Worm (Caenorhabditis elegans): ENCODE results near the gene lmtr-3.

Gene lmtr-3

DNA sequence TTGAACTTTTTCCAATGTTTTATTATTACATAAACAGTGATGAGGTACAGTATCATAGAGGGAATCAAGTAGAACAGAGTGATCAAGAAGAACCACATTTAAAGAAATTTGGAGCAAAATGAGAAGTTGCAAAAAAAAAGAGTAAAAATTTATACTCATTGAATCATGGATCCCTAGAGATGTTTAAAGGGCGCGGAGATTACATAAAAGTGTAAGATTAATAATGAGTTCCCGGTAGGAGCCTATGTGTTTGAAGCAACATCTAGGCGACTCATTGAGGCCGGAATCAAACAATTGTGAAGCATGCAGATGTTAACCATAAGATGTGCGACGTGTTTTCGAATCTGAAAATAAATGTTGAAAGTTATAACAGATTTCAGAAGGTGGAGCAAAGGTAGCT is 28.3 kb downstream of the lmtr-3 start, which contains the start of gene srg-39:
srg-39 (minus strand) TSS at position 101 of the 400 bp plus-strand sequence.
- no peak for TF ChIP-seq flt-1 (GFP tag; IDR thresholded peaks at IDR 0.05)
- no peak for TF ChIP-seq med-1 (GFP tag; optimal IDR thresholded peaks at IDR 0.05; ENCODE audit: insufficient read depth)
- no peak for TF ChIP-seq tab-1 (GFP tag; IDR thresholded peaks at IDR 0.05)
- no peak for TF ChIP-seq ztf-29 (GFP tag; IDR thresholded peaks at IDR 0.05)
- TF ChIP-seq klf-2 (GFP tag; conservative IDR thresholded peaks at IDR 0.05): no peak
- TF ChIP-seq ref-1 (GFP tag; conservative IDR thresholded peaks at IDR 0.05): no peak
- TF ChIP-seq cog-1 (tag; optimal IDR thresholded peaks at IDR 0.05): no peak
- no peak for TF ChIP-seq ztf-23 (GFP tag; IDR thresholded peaks at IDR 0.05)
- TF ChIP-seq T22C8.4 (GFP tag; IDR thresholded peaks at IDR 0.05): no peak

DNA sequence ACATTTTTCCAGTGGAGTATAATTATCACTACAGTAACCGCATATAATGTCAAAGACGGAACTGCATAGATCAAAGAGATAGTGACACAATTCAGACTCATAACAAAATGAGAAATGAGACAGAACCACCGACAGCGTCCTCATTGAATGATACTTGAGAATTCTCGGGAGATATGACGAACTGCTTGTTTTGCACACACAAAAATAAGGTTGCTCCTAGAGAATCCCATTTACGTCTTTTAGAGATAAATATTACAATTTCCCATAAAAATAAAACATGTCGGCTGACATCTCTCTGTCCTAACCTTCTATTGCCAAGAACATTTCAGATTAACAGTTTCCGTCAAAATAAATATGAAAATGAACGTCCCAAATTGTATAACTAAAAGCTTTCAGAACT is 31.6 kb downstream of the lmtr-3 start, which contains the start of gene srg-38:
srg-38 (minus strand) TSS at position 101 of the 400 bp plus-strand sequence.
- TF ChIP-seq ztf-29 (GFP tag; IDR thresholded peaks at IDR 0.05): no peak
- no peak for TF ChIP-seq T22C8.4 (GFP tag; IDR thresholded peaks at IDR 0.05)

DNA sequence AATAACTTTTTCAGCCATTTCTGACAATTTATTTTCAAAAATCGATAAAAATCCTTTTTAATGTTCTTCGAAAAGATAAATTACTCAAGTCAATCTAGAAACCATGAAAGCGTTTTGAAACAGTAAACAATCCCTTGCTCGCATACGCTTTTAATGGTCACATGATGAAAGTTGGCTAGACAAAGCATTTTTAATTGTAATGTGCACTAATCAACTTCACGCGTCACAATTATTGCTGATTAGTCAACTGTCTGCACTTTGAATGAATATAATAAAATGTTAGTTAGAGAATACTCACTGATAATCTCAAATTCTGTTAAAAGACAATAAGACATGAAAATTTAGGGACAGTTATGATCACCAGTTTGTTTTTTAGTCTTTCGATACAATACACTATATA is 32.6 kb downstream of the lmtr-3 start:
- no peak for TF ChIP-seq tab-1 (GFP tag; IDR thresholded peaks at IDR 0.05)
- no peak for TF ChIP-seq med-1 (GFP tag; optimal IDR thresholded peaks at IDR 0.05; ENCODE audit: insufficient read depth)
- no peak for TF ChIP-seq cog-1 (tag; optimal IDR thresholded peaks at IDR 0.05)
- TF ChIP-seq flt-1 (GFP tag; IDR thresholded peaks at IDR 0.05): no peak
- no peak for TF ChIP-seq ztf-23 (GFP tag; IDR thresholded peaks at IDR 0.05)
- no peak for TF ChIP-seq ztf-29 (GFP tag; IDR thresholded peaks at IDR 0.05)
- TF ChIP-seq klf-2 (GFP tag; conservative IDR thresholded peaks at IDR 0.05): no peak
- no peak for TF ChIP-seq ref-1 (GFP tag; conservative IDR thresholded peaks at IDR 0.05)
- TF ChIP-seq T22C8.4 (GFP tag; IDR thresholded peaks at IDR 0.05): no peak

DNA sequence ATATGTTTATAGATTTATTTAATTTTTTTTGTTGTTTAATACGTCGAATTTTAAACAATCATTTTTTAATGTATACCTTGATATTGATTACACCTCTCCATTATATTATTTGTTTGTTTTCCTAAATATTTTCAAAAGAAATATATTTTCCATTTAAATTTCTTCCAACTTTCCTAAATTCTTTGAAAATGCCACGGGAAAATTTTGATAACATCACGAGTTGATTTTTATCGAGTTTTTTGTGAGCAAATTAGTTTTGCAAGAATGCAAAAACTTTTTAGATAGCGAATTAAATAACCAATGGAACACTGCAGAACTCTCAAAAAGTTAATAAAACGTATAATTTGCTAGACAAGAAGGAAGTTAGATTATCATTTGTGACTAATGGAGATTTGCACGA is 34.0 kb downstream of the lmtr-3 start, which contains the start of gene srg-42:
srg-42 (minus strand) TSS at position 101 of the 400 bp plus-strand sequence.
- TF ChIP-seq ztf-23 (GFP tag; IDR thresholded peaks at IDR 0.05) (no peak), flt-1 (GFP tag; IDR thresholded peaks at IDR 0.05) (no peak), cog-1 (tag; optimal IDR thresholded peaks at IDR 0.05) (no peak), ztf-29 (GFP tag; IDR thresholded peaks at IDR 0.05) (no peak), T22C8.4 (GFP tag; IDR thresholded peaks at IDR 0.05) (no peak), ref-1 (GFP tag; conservative IDR thresholded peaks at IDR 0.05) (no peak)

DNA sequence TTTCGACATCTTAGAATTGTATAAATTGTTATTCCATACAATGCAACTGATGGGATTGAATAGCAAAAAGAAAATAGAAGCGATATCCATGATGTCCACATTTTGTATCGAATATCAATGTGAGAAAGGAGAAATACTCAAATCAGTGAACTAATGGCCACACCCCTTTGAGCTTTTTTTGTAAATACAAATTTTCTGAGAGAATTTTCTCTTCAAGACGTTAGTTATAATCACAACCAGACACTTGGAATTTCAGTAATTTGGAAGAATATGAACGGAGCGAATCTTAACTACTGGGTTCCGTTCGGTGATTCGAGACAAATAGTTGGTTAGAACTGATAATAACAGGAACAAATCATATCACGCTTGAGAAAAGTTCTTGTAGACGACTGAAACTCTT is 37.8 kb downstream of the lmtr-3 start, which contains the start of gene srg-41:
srg-41 (minus strand) TSS at position 101 of the 400 bp plus-strand sequence.
- TF ChIP-seq cog-1 (tag; optimal IDR thresholded peaks at IDR 0.05) (no peak), ref-1 (GFP tag; conservative IDR thresholded peaks at IDR 0.05) (no peak), klf-2 (GFP tag; conservative IDR thresholded peaks at IDR 0.05) (no peak), T22C8.4 (GFP tag; IDR thresholded peaks at IDR 0.05) (no peak), tab-1 (GFP tag; IDR thresholded peaks at IDR 0.05) (no peak), ztf-23 (GFP tag; IDR thresholded peaks at IDR 0.05) (no peak), ztf-29 (GFP tag; IDR thresholded peaks at IDR 0.05) (no peak), flt-1 (GFP tag; IDR thresholded peaks at IDR 0.05) (no peak)

DNA sequence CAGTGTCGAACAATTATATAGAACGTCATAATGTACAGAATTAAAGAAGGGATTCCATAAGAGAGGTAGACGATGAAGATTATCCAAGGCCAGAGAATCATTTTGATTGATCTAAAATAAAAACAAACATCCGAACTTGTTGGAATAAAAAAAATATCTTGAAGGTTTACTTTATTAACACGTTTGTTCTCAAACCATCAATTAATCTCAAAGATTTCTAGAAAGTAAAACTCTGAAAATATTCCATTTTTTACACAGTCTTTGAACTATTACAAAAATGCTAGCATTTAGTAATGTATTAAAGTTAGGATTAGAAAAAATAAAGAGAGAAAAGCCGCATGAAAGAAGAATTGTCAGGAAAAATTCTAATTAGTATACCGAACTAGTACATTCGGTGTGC is 40.5 kb downstream of the lmtr-3 start, which contains the start of gene srg-40:
srg-40 (minus strand) TSS at position 101 of the 400 bp plus-strand sequence.
- TF ChIP-seq ref-1 (GFP tag; conservative IDR thresholded peaks at IDR 0.05) (no peak), klf-2 (GFP tag; conservative IDR thresholded peaks at IDR 0.05) (no peak), T22C8.4 (GFP tag; IDR thresholded peaks at IDR 0.05) (no peak), ztf-29 (GFP tag; IDR thresholded peaks at IDR 0.05) (no peak), ztf-23 (GFP tag; IDR thresholded peaks at IDR 0.05) (no peak)

DNA sequence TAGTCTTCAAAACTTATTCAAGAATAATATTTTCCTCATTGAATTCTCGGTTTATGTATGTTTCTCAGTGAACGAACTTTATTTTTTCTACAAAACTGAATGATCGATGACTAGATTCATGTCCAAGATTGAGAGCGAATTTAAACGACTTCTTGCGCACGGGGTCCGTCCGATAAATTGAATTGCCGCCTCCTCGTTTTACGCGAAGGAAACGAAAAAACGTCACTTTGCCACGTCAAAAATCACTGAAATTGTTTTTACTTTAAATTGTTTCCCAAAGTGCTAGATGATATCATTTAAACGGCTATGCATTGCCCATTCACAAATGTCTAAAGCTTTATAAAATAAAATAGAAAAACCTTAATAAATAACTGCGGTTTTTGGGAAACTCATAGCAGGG is 43.8 kb downstream of the lmtr-3 start:
- no peak for TF ChIP-seq tab-1 (GFP tag; IDR thresholded peaks at IDR 0.05)
- no peak for TF ChIP-seq med-1 (GFP tag; optimal IDR thresholded peaks at IDR 0.05; ENCODE audit: insufficient read depth)
- no peak for TF ChIP-seq klf-2 (GFP tag; conservative IDR thresholded peaks at IDR 0.05)
- no peak for TF ChIP-seq ztf-29 (GFP tag; IDR thresholded peaks at IDR 0.05)
- no peak for TF ChIP-seq T22C8.4 (GFP tag; IDR thresholded peaks at IDR 0.05)
- TF ChIP-seq ztf-23 (GFP tag; IDR thresholded peaks at IDR 0.05): no peak

DNA sequence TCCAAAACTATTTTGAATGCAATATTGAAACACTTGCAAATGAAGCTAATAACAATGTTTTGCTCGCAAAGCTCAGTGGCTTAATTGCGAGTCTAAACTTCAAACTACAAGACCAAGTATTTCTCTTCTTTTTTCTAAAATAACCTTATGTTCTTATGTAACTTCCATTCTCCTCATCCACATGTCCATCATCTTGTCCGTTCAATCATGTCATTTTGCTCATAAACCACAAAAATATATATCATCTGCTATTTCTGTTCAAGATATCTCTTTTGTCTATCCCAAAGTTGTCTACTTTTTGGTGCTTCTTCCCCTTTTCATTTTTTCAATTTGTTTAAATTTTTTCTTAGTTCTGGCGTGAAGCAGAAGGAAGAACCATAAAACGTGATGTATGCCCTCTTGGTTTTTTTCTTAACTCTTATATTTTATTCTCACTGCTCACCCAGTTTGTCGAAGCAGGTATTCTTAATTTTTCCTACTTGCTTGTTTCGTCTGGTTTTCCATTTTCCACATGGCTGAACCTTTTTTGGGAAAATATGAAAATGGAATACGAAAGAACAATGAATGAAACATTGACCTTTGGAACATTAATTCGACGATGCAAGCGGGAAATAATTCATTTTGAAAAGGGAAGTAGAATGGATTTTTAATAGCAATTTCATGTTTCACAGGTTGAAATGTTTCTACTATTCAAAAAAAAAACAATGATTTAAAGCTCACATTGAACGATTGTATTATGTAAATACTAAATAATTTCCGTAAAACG is 46.8 kb downstream of the lmtr-3 start:
- TF ChIP-seq klf-2 (GFP tag; conservative IDR thresholded peaks at IDR 0.05): no peak
- no peak for TF ChIP-seq T22C8.4 (GFP tag; IDR thresholded peaks at IDR 0.05)
- no peak for TF ChIP-seq flt-1 (GFP tag; IDR thresholded peaks at IDR 0.05)
- no peak for TF ChIP-seq ref-1 (GFP tag; conservative IDR thresholded peaks at IDR 0.05)
- no peak for TF ChIP-seq tab-1 (GFP tag; IDR thresholded peaks at IDR 0.05)
- TF ChIP-seq ztf-23 (GFP tag; IDR thresholded peaks at IDR 0.05): no peak
- no peak for TF ChIP-seq cog-1 (tag; optimal IDR thresholded peaks at IDR 0.05)
- TF ChIP-seq med-1 (GFP tag; optimal IDR thresholded peaks at IDR 0.05; ENCODE audit: insufficient read depth): no peak
- no peak for TF ChIP-seq ztf-29 (GFP tag; IDR thresholded peaks at IDR 0.05)

DNA sequence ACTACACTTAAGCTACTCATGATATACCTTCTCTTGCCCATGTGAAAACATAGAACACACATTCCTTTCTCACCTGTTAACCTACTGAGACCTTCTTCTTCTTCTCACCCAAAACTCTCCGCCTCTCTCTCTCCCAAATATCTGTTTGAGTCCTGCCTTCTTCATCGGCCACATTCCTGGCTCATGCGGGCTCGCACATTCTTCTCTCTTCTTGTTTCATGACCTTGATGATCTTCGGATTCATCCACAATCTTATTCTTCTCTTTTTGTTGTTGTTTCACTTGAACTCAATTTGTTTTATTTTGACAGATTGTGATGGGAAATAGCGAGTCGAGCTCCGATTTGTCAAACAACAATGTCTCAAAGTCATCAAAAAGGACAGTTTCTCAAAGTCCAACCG is 47.9 kb downstream of the lmtr-3 start, which contains the start of gene T19C4.5:
T19C4.5 (plus strand) TSS at position 308 of the 400 bp plus-strand sequence.
- no peak for TF ChIP-seq ztf-29 (GFP tag; IDR thresholded peaks at IDR 0.05)
- TF ChIP-seq ztf-23 (GFP tag; IDR thresholded peaks at IDR 0.05): no peak
- TF ChIP-seq flt-1 (GFP tag; IDR thresholded peaks at IDR 0.05): no peak
- no peak for TF ChIP-seq T22C8.4 (GFP tag; IDR thresholded peaks at IDR 0.05)
- TF ChIP-seq tab-1 (GFP tag; IDR thresholded peaks at IDR 0.05): no peak
- no peak for TF ChIP-seq ref-1 (GFP tag; conservative IDR thresholded peaks at IDR 0.05)
- no peak for TF ChIP-seq med-1 (GFP tag; optimal IDR thresholded peaks at IDR 0.05; ENCODE audit: insufficient read depth)

DNA sequence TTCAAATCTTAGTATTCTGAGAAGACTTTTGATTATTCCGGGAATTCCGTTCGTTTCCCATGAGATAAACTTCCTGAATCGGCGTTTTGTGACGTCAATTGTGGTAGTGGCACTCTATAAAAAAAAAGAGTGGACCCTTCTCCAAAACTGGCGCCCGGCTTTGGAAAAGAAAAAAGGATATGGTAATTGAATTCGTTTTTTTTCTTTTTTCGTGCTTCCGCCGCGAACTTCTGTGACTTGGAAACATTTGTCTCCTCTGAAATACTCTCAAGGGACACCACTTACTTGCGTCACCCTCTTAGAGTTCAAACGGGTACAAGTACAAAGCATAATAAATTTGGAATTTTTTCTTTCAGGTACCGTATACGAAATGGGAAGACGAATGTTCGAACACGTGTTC is 48.7 kb downstream of the lmtr-3 start:
- TF ChIP-seq tab-1 (GFP tag; IDR thresholded peaks at IDR 0.05) (no peak), klf-2 (GFP tag; conservative IDR thresholded peaks at IDR 0.05) (no peak), ztf-29 (GFP tag; IDR thresholded peaks at IDR 0.05) (no peak), T22C8.4 (GFP tag; IDR thresholded peaks at IDR 0.05) (no peak), flt-1 (GFP tag; IDR thresholded peaks at IDR 0.05) (no peak), med-1 (GFP tag; optimal IDR thresholded peaks at IDR 0.05; ENCODE audit: insufficient read depth) (no peak), cog-1 (tag; optimal IDR thresholded peaks at IDR 0.05) (no peak), ztf-23 (GFP tag; IDR thresholded peaks at IDR 0.05) (no peak), ref-1 (GFP tag; conservative IDR thresholded peaks at IDR 0.05) (no peak)
